Worm (Caenorhabditis elegans): Measurements from ENCODE around the gene C17C3.11.
A peak's percentile ranks its signal among the peaks of the same experiment; 100 is the strongest.

Gene C17C3.11

DNA sequence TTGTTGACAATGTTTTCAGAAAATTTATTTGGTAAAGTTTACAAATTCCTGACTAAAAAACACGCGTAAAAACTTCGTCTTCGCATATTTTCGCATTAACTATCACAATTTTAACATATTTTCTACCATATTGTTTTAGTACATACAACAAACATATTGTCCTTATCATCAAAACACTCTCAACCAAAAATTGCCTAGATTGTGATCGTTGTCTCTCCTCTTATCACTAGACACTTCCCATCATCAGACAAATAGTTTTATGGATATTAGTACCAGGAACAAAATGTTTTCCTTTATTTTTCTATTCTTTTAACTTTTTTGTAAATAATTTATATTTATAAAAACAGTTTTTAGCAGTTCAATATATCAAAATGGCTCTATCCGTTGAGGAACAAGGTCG is 23.8 kb downstream of the C17C3.11 start, which contains the start of gene C17C3.3:
TSS of gene C17C3.3 (plus strand) at position 346 of the 400 bp plus-strand sequence.
- TF ChIP-seq B0261.1 (tag; optimal IDR thresholded peaks at IDR 0.05) (no peak), F57A8.1 (GFP tag; optimal IDR thresholded peaks at IDR 0.05) (no peak), nhr-90 (tag; optimal IDR thresholded peaks at IDR 0.05) (no peak), chd-7 (tag; optimal IDR thresholded peaks at IDR 0.05) (no peak), unc-130 (GFP tag; optimal IDR thresholded peaks at IDR 0.05) (no peak), B0035.1 (tag; optimal IDR thresholded peaks at IDR 0.05) (no peak), tbx-9 (tag; optimal IDR thresholded peaks at IDR 0.05; ENCODE audit: borderline replicate concordance) (no peak), pha-4 (tag; optimal IDR thresholded peaks at IDR 0.05) (no peak)

ce11 chrII:5565082-5565623 is 27.5 kb downstream of the C17C3.11 start:
- TF ChIP-seq nfyb-1 (GFP tag; IDR thresholded peaks at IDR 0.05) (0 out of 2 replicates have a peak, but pooled peaks have one; percentile 41), lsl-1 (GFP tag; optimal IDR thresholded peaks at IDR 0.05) (no peak), cebp-1 (GFP tag; IDR thresholded peaks at IDR 0.05) (no peak), cebp-1 (tag; optimal IDR thresholded peaks at IDR 0.05) (no peak), snpc-1.1 (tag; optimal IDR thresholded peaks at IDR 0.05; ENCODE audit: insufficient read depth) (peak; percentile 80), pbrm-1 (GFP tag; IDR thresholded peaks at IDR 0.05) (peak; percentile 72; the same call in 1 of the 2 replicates), madf-6 (GFP tag; IDR thresholded peaks at IDR 0.05) (no peak), snpc-4 (GFP tag; optimal IDR thresholded peaks at IDR 0.05) (no peak), snpc-4 (tag; optimal IDR thresholded peaks at IDR 0.05) (peak in 2 of 4 experiments; percentile 75 to 91), bed-1 (GFP tag; IDR thresholded peaks at IDR 0.05) (no peak), F37B4.10 (GFP tag; IDR thresholded peaks at IDR 0.05) (no peak), B0019.2 (GFP tag; conservative IDR thresholded peaks at IDR 0.05) (no peak), F10E7.11 (tag; optimal IDR thresholded peaks at IDR 0.05) (no peak), lin-26 (GFP tag; IDR thresholded peaks at IDR 0.05) (0 out of 2 replicates have a peak, but pooled peaks have one; percentile 56), ceh-79 (tag; optimal IDR thresholded peaks at IDR 0.05) (no peak), nfya-1 (tag; optimal IDR thresholded peaks at IDR 0.05; ENCODE audit: borderline replicate concordance, insufficient read depth) (no peak), C06A6.2 (GFP tag; conservative IDR thresholded peaks at IDR 0.05) (no peak), madf-8 (GFP tag; conservative IDR thresholded peaks at IDR 0.05) (no peak), hlh-26 (GFP tag; conservative IDR thresholded peaks at IDR 0.05) (no peak), him-1 (tag; optimal IDR thresholded peaks at IDR 0.05) (no peak), egrh-3 (GFP tag; IDR thresholded peaks at IDR 0.05) (no peak), mel-28 (tag; optimal IDR thresholded peaks at IDR 0.05; ENCODE audit: borderline replicate concordance) (no peak), B0261.1 (tag; optimal IDR thresholded peaks at IDR 0.05) (no peak), cebp-2 (GFP tag; IDR thresholded peaks at IDR 0.05) (0 out of 2 replicates have a peak, but pooled peaks have one; percentile 50), lin-54 (GFP tag; optimal IDR thresholded peaks at IDR 0.05) (no peak), ztf-22 (GFP tag; optimal IDR thresholded peaks at IDR 0.05) (no peak), lag-1 (GFP tag; IDR thresholded peaks at IDR 0.05) (no peak), ztf-18 (tag; optimal IDR thresholded peaks at IDR 0.05) (no peak), ekl-4 (GFP tag; IDR thresholded peaks at IDR 0.05) (no peak), hmg-1.2 (GFP tag; IDR thresholded peaks at IDR 0.05) (peak; percentile 74), attf-6 (GFP tag; IDR thresholded peaks at IDR 0.05) (peak; percentile 82; the same call in 1 of the 2 replicates), B0035.1 (tag; optimal IDR thresholded peaks at IDR 0.05) (no peak), ceh-40 (GFP tag; IDR thresholded peaks at IDR 0.05) (no peak), nhr-120 (GFP tag; IDR thresholded peaks at IDR 0.05) (no peak)

Measured in whole organism, young adult.